Fruit fly (Drosophila melanogaster): ENCODE measurements around the gene Pburs.

The Pburs gene

dm6 chr2L:14397948-14398347, 19.2 kb downstream of the Pburs start (continued):
- TF ChIP-seq CG2875 (GFP tag; optimal IDR thresholded peaks at IDR 0.05) (no peak), CG14050 (GFP tag; IDR thresholded peaks at IDR 0.05) (0 out of 3 replicates have a peak, but pooled peaks have one; percentile 20), stc (GFP tag; IDR thresholded peaks at IDR 0.05) (no peak), CG32767 (GFP tag; IDR thresholded peaks at IDR 0.05) (0 out of 2 replicates have a peak, but pooled peaks have one; percentile 24), wek (GFP tag; optimal IDR thresholded peaks at IDR 0.05) (peak; percentile 52), chm (GFP tag; IDR thresholded peaks at IDR 0.05) (0 out of 2 replicates have a peak, but pooled peaks have one; percentile 33), Med (GFP tag) (peak; percentile 19), stwl (tag; optimal IDR thresholded peaks at IDR 0.05) (peak; percentile 22), kah (GFP tag; optimal IDR thresholded peaks at IDR 0.05) (no peak), CG7357 (GFP tag; IDR thresholded peaks at IDR 0.05) (0 out of 3 replicates have a peak, but pooled peaks have one; percentile 21), Dip3 (GFP tag; optimal IDR thresholded peaks at IDR 0.05) (no peak), CG8281 (tag; optimal IDR thresholded peaks at IDR 0.05) (peak; percentile 68), sens (GFP tag) (peak; percentile 18), CG6254 (GFP tag; optimal IDR thresholded peaks at IDR 0.05) (no peak), wdn (GFP tag; IDR thresholded peaks at IDR 0.05) (no peak), CG15011 (GFP tag; optimal IDR thresholded peaks at IDR 0.05) (no peak), CG4360 (GFP tag; IDR thresholded peaks at IDR 0.05) (no peak), pan (optimal IDR thresholded peaks at IDR 0.05) (no peak), pan (GFP tag; optimal IDR thresholded peaks at IDR 0.05 in 1 of 2, IDR thresholded peaks at IDR 0.05 in 1 of 2) (peak in 1 of 2 experiments; percentile 31), E2f2 (GFP tag; IDR thresholded peaks at IDR 0.05) (0 out of 2 replicates have a peak, but pooled peaks have one; percentile 7), ac (GFP tag; optimal IDR thresholded peaks at IDR 0.05) (no peak), mirr (GFP tag; optimal IDR thresholded peaks at IDR 0.05) (peak; percentile 22), fd3F (GFP tag; optimal IDR thresholded peaks at IDR 0.05) (no peak), Trl (optimal IDR thresholded peaks at IDR 0.05) (no peak), Trl (GFP tag; optimal IDR thresholded peaks at IDR 0.05) (no peak), Jarid2 (GFP tag; optimal IDR thresholded peaks at IDR 0.05) (peak; percentile 8), Lhr (GFP tag; optimal IDR thresholded peaks at IDR 0.05) (no peak), tx (GFP tag; optimal IDR thresholded peaks at IDR 0.05) (no peak)

- TF ChIP-seq nau (GFP tag; optimal IDR thresholded peaks at IDR 0.05) (no peak), CG3407 (GFP tag; optimal IDR thresholded peaks at IDR 0.05) (no peak), chinmo (GFP tag; IDR thresholded peaks at IDR 0.05; ENCODE audit: partially characterized antibody) (0 out of 4 replicates have a peak, but pooled peaks have one; percentile 14), Max (GFP tag; optimal IDR thresholded peaks at IDR 0.05) (no peak), CG6765 (GFP tag; optimal IDR thresholded peaks at IDR 0.05) (no peak), Rx (GFP tag; IDR thresholded peaks at IDR 0.05) (no peak), CoRest (tag; optimal IDR thresholded peaks at IDR 0.05) (no peak), Nf-YB (GFP tag; optimal IDR thresholded peaks at IDR 0.05) (no peak), Jarid2 (GFP tag; optimal IDR thresholded peaks at IDR 0.05) (no peak), Trl (optimal IDR thresholded peaks at IDR 0.05) (no peak), Trl (GFP tag; optimal IDR thresholded peaks at IDR 0.05) (no peak), sug (tag; optimal IDR thresholded peaks at IDR 0.05) (no peak), sens (GFP tag) (peak; percentile 31), stwl (tag; optimal IDR thresholded peaks at IDR 0.05) (no peak), CG32532 (GFP tag; IDR thresholded peaks at IDR 0.05) (no peak), CG17186 (GFP tag; optimal IDR thresholded peaks at IDR 0.05) (no peak), CG11085 (GFP tag; IDR thresholded peaks at IDR 0.05) (no peak), sna (GFP tag; IDR thresholded peaks at IDR 0.05; ENCODE audit: partially characterized antibody) (no peak), salm (tag; optimal IDR thresholded peaks at IDR 0.05) (no peak), so (GFP tag; IDR thresholded peaks at IDR 0.05) (no peak), sqz (GFP tag; optimal IDR thresholded peaks at IDR 0.05) (peak; percentile 3), Dref (GFP tag; IDR thresholded peaks at IDR 0.05) (no peak), vvl (GFP tag; IDR thresholded peaks at IDR 0.05) (peak; percentile 14; the same call in 1 of the 2 replicates), CG13296 (GFP tag; optimal IDR thresholded peaks at IDR 0.05) (no peak), Ptx1 (GFP tag; IDR thresholded peaks at IDR 0.05) (no peak), abd-A (tag; optimal IDR thresholded peaks at IDR 0.05) (peak; percentile 34), dmrt99B (tag; optimal IDR thresholded peaks at IDR 0.05) (no peak), oc (tag; optimal IDR thresholded peaks at IDR 0.05) (peak; percentile 65)
Observed at dm6 chr2L:14397067-14397598, 20.0 kb downstream of the Pburs start.
